Worm (Caenorhabditis elegans): Measurements from ENCODE around the gene R53.4.

Gene R53.4

DNA sequence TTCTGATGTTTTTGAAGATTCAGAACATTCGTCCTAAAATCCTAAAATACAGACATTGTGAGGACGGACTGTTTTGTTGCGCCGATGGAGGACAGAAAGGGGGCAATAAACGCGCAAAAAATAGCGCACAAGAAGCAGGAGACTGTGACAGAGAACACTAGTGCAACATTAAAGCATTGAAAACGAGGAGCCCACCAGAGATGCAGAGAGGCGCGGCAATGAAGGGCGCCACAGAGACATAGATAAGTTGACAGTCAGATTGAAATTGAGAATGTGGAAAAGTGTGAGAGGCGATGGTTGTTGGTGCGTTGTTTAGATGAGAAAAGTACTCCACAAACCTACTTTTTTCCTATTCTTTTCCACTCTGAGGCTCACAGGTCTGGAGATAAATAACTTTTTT lies 7.1 kb upstream of the R53.4 start, which contains the start of gene aakg-5 (continued):
- no peak for TF ChIP-seq akir-1 (GFP tag; optimal IDR thresholded peaks at IDR 0.05)
- TF ChIP-seq chd-7 (tag; optimal IDR thresholded peaks at IDR 0.05), result no peak
- 0 out of 2 replicates have a peak, but pooled peaks have one; percentile 35 for TF ChIP-seq nfyb-1 (GFP tag; IDR thresholded peaks at IDR 0.05)
- no peak for TF ChIP-seq ztf-25 (GFP tag; IDR thresholded peaks at IDR 0.05)
- no peak for TF ChIP-seq snpc-4 (GFP tag; optimal IDR thresholded peaks at IDR 0.05)
- TF ChIP-seq snpc-4 (tag; optimal IDR thresholded peaks at IDR 0.05), result peak in 1 of 4 experiments; percentile 64
- no peak for TF ChIP-seq F57C9.4 (tag; optimal IDR thresholded peaks at IDR 0.05)
- TF ChIP-seq efl-1 (GFP tag; optimal IDR thresholded peaks at IDR 0.05), result no peak
- TF ChIP-seq ceh-40 (GFP tag; IDR thresholded peaks at IDR 0.05), result no peak
- TF ChIP-seq lin-54 (GFP tag; optimal IDR thresholded peaks at IDR 0.05), result peak; percentile 16
- TF ChIP-seq F22D6.2 (tag; optimal IDR thresholded peaks at IDR 0.05), result no peak
- TF ChIP-seq ztf-6 (GFP tag; IDR thresholded peaks at IDR 0.05), result no peak
- no peak for TF ChIP-seq ztf-26 (tag; optimal IDR thresholded peaks at IDR 0.05)
- TF ChIP-seq pbrm-1 (GFP tag; IDR thresholded peaks at IDR 0.05), result no peak
- no peak for TF ChIP-seq F52B5.7 (tag; optimal IDR thresholded peaks at IDR 0.05)
- no peak for TF ChIP-seq Y56A3A.18 (GFP tag; IDR thresholded peaks at IDR 0.05)
- TF ChIP-seq T26A5.8 (tag; optimal IDR thresholded peaks at IDR 0.05), result no peak
- no peak for TF ChIP-seq lsy-27 (tag; optimal IDR thresholded peaks at IDR 0.05; ENCODE audit: borderline replicate concordance, insufficient read depth)
- 0 out of 2 replicates have a peak, but pooled peaks have one; percentile 6 for TF ChIP-seq egl-18 (GFP tag; IDR thresholded peaks at IDR 0.05)
- TF ChIP-seq dox-1 (GFP tag; IDR thresholded peaks at IDR 0.05), result peak; percentile 70
- no peak for TF ChIP-seq F10E7.11 (tag; optimal IDR thresholded peaks at IDR 0.05)
- no peak for TF ChIP-seq ztf-22 (GFP tag; optimal IDR thresholded peaks at IDR 0.05)
- TF ChIP-seq rec-8 (tag; optimal IDR thresholded peaks at IDR 0.05), result no peak
- no peak for TF ChIP-seq Y79H2A.3 (GFP tag; conservative IDR thresholded peaks at IDR 0.05)
- no peak for TF ChIP-seq B0019.2 (GFP tag; conservative IDR thresholded peaks at IDR 0.05)
- no peak for TF ChIP-seq fkh-3 (tag; optimal IDR thresholded peaks at IDR 0.05)
- TF ChIP-seq mxl-1 (tag; optimal IDR thresholded peaks at IDR 0.05), result no peak
- peak in 1 of 3 experiments; percentile 32 for TF ChIP-seq lin-35 (GFP tag; optimal IDR thresholded peaks at IDR 0.05)
- TF ChIP-seq F37B4.10 (GFP tag; IDR thresholded peaks at IDR 0.05), result no peak
- TF ChIP-seq pha-4 (tag; optimal IDR thresholded peaks at IDR 0.05), result peak; percentile 78
- TF ChIP-seq him-1 (tag; optimal IDR thresholded peaks at IDR 0.05), result no peak
- no peak for TF ChIP-seq ama-1 (optimal IDR thresholded peaks at IDR 0.05)
- TF ChIP-seq ama-1 (GFP tag; optimal IDR thresholded peaks at IDR 0.05), result no peak
- TF ChIP-seq C06A6.2 (GFP tag; conservative IDR thresholded peaks at IDR 0.05), result no peak
- TF ChIP-seq madf-10 (tag; optimal IDR thresholded peaks at IDR 0.05), result peak; percentile 22
- TF ChIP-seq mcd-1 (GFP tag; IDR thresholded peaks at IDR 0.05), result no peak
- TF ChIP-seq snpc-3.4 (tag; optimal IDR thresholded peaks at IDR 0.05), result no peak
- TF ChIP-seq sdz-38 (tag; optimal IDR thresholded peaks at IDR 0.05), result no peak
- no peak for TF ChIP-seq Y95B8A.8 (GFP tag; IDR thresholded peaks at IDR 0.05)
- no peak for TF ChIP-seq ets-4 (GFP tag; optimal IDR thresholded peaks at IDR 0.05)
- peak in 1 of 2 experiments; percentile 28 for TF ChIP-seq let-607 (tag; optimal IDR thresholded peaks at IDR 0.05)
- peak; percentile 44; the same call in 1 of the 2 replicates for TF ChIP-seq ekl-4 (GFP tag; IDR thresholded peaks at IDR 0.05)
- TF ChIP-seq D2030.7 (GFP tag; IDR thresholded peaks at IDR 0.05), result no peak
- no peak for TF ChIP-seq madf-8 (GFP tag; conservative IDR thresholded peaks at IDR 0.05)
- no peak for TF ChIP-seq nhr-27 (tag; optimal IDR thresholded peaks at IDR 0.05)
- TF ChIP-seq ztf-18 (tag; optimal IDR thresholded peaks at IDR 0.05), result no peak
- TF ChIP-seq B0261.1 (tag; optimal IDR thresholded peaks at IDR 0.05), result no peak
- no peak for TF ChIP-seq mel-28 (tag; optimal IDR thresholded peaks at IDR 0.05; ENCODE audit: borderline replicate concordance)
- TF ChIP-seq attf-3 (GFP tag; conservative IDR thresholded peaks at IDR 0.05), result peak; percentile 28; the same call in 1 of the 2 replicates
- TF ChIP-seq unc-62 (GFP tag; optimal IDR thresholded peaks at IDR 0.05), result no peak

Measured in whole organism, young adult.